Fruit fly (Drosophila melanogaster): ENCODE data around the gene Spp.
A peak's percentile ranks its signal among the peaks of the same experiment; 100 is the strongest.

Spp gene

dm6 chr2L:523165-523835, 21.2 kb downstream of the Spp start (continued):
- TF ChIP-seq CG6175 (GFP tag; IDR thresholded peaks at IDR 0.05) (no peak), Rfx (GFP tag; IDR thresholded peaks at IDR 0.05) (peak; percentile 48; the same call in 1 of the 2 replicates), gcm (GFP tag; optimal IDR thresholded peaks at IDR 0.05) (no peak), dysf (GFP tag; IDR thresholded peaks at IDR 0.05) (no peak), CG9437 (GFP tag; optimal IDR thresholded peaks at IDR 0.05) (no peak), CG12299 (tag; optimal IDR thresholded peaks at IDR 0.05) (no peak), rib (GFP tag; IDR thresholded peaks at IDR 0.05) (peak; percentile 79), D19A (tag; optimal IDR thresholded peaks at IDR 0.05) (peak; percentile 41), tna (GFP tag; IDR thresholded peaks at IDR 0.05; ENCODE audit: partially characterized antibody) (peak; percentile 70), dmrt99B (tag; optimal IDR thresholded peaks at IDR 0.05) (peak; percentile 20), CG14965 (GFP tag; optimal IDR thresholded peaks at IDR 0.05; ENCODE audit: borderline replicate concordance) (no peak), CG15269 (tag; optimal IDR thresholded peaks at IDR 0.05) (peak; percentile 21), CG11695 (GFP tag; IDR thresholded peaks at IDR 0.05) (peak; percentile 32; the same call in 2 of the 3 replicates), CG9797 (GFP tag; optimal IDR thresholded peaks at IDR 0.05) (no peak), Max (GFP tag; optimal IDR thresholded peaks at IDR 0.05) (no peak), CG34422 (GFP tag; IDR thresholded peaks at IDR 0.05) (peak; percentile 92), eve (GFP tag; optimal IDR thresholded peaks at IDR 0.05) (no peak), CG4282 (GFP tag; optimal IDR thresholded peaks at IDR 0.05) (no peak), chif (GFP tag; optimal IDR thresholded peaks at IDR 0.05) (peak in 1 of 2 experiments; percentile 56), dpn (GFP tag; optimal IDR thresholded peaks at IDR 0.05) (no peak), gro (GFP tag; optimal IDR thresholded peaks at IDR 0.05) (peak; percentile 78), B-H1 (GFP tag; IDR thresholded peaks at IDR 0.05) (no peak; the same call in 2 of the 3 replicates), CG42726 (GFP tag; IDR thresholded peaks at IDR 0.05; ENCODE audit: partially characterized antibody) (peak; percentile 70), CG9609 (GFP tag; optimal IDR thresholded peaks at IDR 0.05) (no peak), gt (GFP tag; IDR thresholded peaks at IDR 0.05) (no peak), CG2712 (tag; optimal IDR thresholded peaks at IDR 0.05) (peak; percentile 48), CG15011 (GFP tag; optimal IDR thresholded peaks at IDR 0.05) (no peak), CG15479 (GFP tag; optimal IDR thresholded peaks at IDR 0.05) (peak; percentile 78), CG11456 (GFP tag; IDR thresholded peaks at IDR 0.05) (0 out of 3 replicates have a peak, but pooled peaks have one; percentile 42), psq (GFP tag; optimal IDR thresholded peaks at IDR 0.05) (no peak), stc (GFP tag; IDR thresholded peaks at IDR 0.05) (peak; percentile 25; the same call in 1 of the 2 replicates), Taf1 (GFP tag; IDR thresholded peaks at IDR 0.05) (no peak), CG2889 (GFP tag; IDR thresholded peaks at IDR 0.05) (no peak), CG10543 (GFP tag; optimal IDR thresholded peaks at IDR 0.05) (peak; percentile 97), Rx (GFP tag; IDR thresholded peaks at IDR 0.05) (no peak), ftz-f1 (GFP tag; optimal IDR thresholded peaks at IDR 0.05) (peak; percentile 57), ATbp (GFP tag; optimal IDR thresholded peaks at IDR 0.05) (peak; percentile 23), CG7357 (GFP tag; IDR thresholded peaks at IDR 0.05) (no peak), mam (GFP tag; optimal IDR thresholded peaks at IDR 0.05) (no peak), slou (GFP tag; optimal IDR thresholded peaks at IDR 0.05) (no peak), dmrt11E (tag; optimal IDR thresholded peaks at IDR 0.05) (no peak), bbx (GFP tag; IDR thresholded peaks at IDR 0.05; ENCODE audit: partially characterized antibody) (peak; percentile 64), bigmax (GFP tag; optimal IDR thresholded peaks at IDR 0.05) (peak; percentile 36), CG15696 (tag; optimal IDR thresholded peaks at IDR 0.05) (no peak), TFAM (GFP tag; optimal IDR thresholded peaks at IDR 0.05) (no peak), amos (GFP tag; IDR thresholded peaks at IDR 0.05; ENCODE audit: partially characterized antibody) (peak; percentile 59; the same call in 1 of the 2 replicates), chm (GFP tag; IDR thresholded peaks at IDR 0.05) (peak; percentile 81), pita (GFP tag; optimal IDR thresholded peaks at IDR 0.05) (no peak), zen2 (GFP tag; IDR thresholded peaks at IDR 0.05; ENCODE audit: partially characterized antibody) (peak; percentile 73), CG17385 (GFP tag; optimal IDR thresholded peaks at IDR 0.05) (peak; percentile 42)

All from whole organism, embryonic.